Fruit fly (Drosophila melanogaster): ENCODE data around the gene CG10252.

CG10252 gene

dm6 chr3R:23675646-23676045, 20.4 kb downstream of the CG10252 start (continued):
- TF ChIP-seq CG1621 (tag; optimal IDR thresholded peaks at IDR 0.05) (no peak), CG16779 (tag; optimal IDR thresholded peaks at IDR 0.05) (no peak), achi (GFP tag; optimal IDR thresholded peaks at IDR 0.05) (peak; percentile 33), Lpt (GFP tag; optimal IDR thresholded peaks at IDR 0.05) (no peak), Sox15 (GFP tag; optimal IDR thresholded peaks at IDR 0.05) (no peak), CG11762 (GFP tag; optimal IDR thresholded peaks at IDR 0.05; ENCODE audit: insufficient read depth) (peak; percentile 10), fd59A (GFP tag; optimal IDR thresholded peaks at IDR 0.05) (no peak), topi (GFP tag; optimal IDR thresholded peaks at IDR 0.05) (no peak), Eip93F (GFP tag; optimal IDR thresholded peaks at IDR 0.05) (no peak), Eip78C (GFP tag) (peak; percentile 78), Gug (GFP tag; IDR thresholded peaks at IDR 0.05) (no peak), CG10669 (GFP tag; optimal IDR thresholded peaks at IDR 0.05) (no peak), acj6 (GFP tag; optimal IDR thresholded peaks at IDR 0.05) (no peak), CG11294 (GFP tag; IDR thresholded peaks at IDR 0.05) (no peak), CG31627 (GFP tag; optimal IDR thresholded peaks at IDR 0.05) (no peak), Blimp-1 (GFP tag; optimal IDR thresholded peaks at IDR 0.05) (no peak), spab (GFP tag; optimal IDR thresholded peaks at IDR 0.05) (no peak), CG9139 (GFP tag; optimal IDR thresholded peaks at IDR 0.05) (no peak), CG6854 (GFP tag; optimal IDR thresholded peaks at IDR 0.05) (no peak), Smox (GFP tag; optimal IDR thresholded peaks at IDR 0.05) (no peak), salr (GFP tag; optimal IDR thresholded peaks at IDR 0.05) (no peak), fd85E (GFP tag; optimal IDR thresholded peaks at IDR 0.05) (no peak), CG6163 (GFP tag; IDR thresholded peaks at IDR 0.05) (no peak), Hr38 (GFP tag; optimal IDR thresholded peaks at IDR 0.05) (no peak), CG10631 (GFP tag; optimal IDR thresholded peaks at IDR 0.05) (peak; percentile 36), ss (GFP tag; optimal IDR thresholded peaks at IDR 0.05) (no peak), CG3919 (GFP tag; optimal IDR thresholded peaks at IDR 0.05) (peak; percentile 42), eg (GFP tag; IDR thresholded peaks at IDR 0.05) (no peak; the same call in 2 of the 3 replicates), svp (GFP tag) (no peak), Hr4 (GFP tag; optimal IDR thresholded peaks at IDR 0.05) (peak; percentile 20), CG8119 (GFP tag; IDR thresholded peaks at IDR 0.05) (no peak), Hr39 (GFP tag; optimal IDR thresholded peaks at IDR 0.05) (no peak), CG4318 (GFP tag; optimal IDR thresholded peaks at IDR 0.05) (peak; percentile 47), CG6276 (GFP tag; optimal IDR thresholded peaks at IDR 0.05) (peak; percentile 24), OdsH (GFP tag; optimal IDR thresholded peaks at IDR 0.05) (peak; percentile 26)

DNA sequence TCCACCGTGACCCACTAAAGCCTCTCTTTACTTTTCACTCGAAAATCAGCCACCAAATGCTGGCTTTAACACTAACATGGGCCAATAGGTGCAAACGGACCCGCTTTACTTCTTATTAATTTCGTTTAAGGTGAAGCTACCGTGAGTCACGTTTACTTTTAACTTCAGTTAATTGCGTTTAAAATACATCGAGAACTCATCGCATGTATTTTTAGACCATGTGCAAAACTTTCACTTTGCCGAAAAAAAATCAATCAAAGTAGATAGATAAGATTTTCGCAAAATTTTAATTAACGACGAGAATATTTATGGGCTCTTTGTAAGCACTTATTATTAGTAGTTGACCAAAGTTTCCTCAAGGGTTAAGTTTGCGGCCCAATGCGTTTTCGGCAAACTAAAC, 21.7 kb downstream of the CG10252 start:
- TF ChIP-seq Smox (GFP tag; optimal IDR thresholded peaks at IDR 0.05) = peak; percentile 38
- TF ChIP-seq CG6163 (GFP tag; IDR thresholded peaks at IDR 0.05) = no peak
- peak; percentile 44 for TF ChIP-seq CG34406 (GFP tag; optimal IDR thresholded peaks at IDR 0.05)
- no peak for TF ChIP-seq Lpt (GFP tag; optimal IDR thresholded peaks at IDR 0.05)
- TF ChIP-seq ss (GFP tag; optimal IDR thresholded peaks at IDR 0.05) = no peak
- peak; percentile 86 for TF ChIP-seq Eip78C (GFP tag)
- no peak for TF ChIP-seq CG10669 (GFP tag; optimal IDR thresholded peaks at IDR 0.05)
- peak; percentile 42 for TF ChIP-seq CG6792 (GFP tag; optimal IDR thresholded peaks at IDR 0.05)
- TF ChIP-seq CG3032 (tag; optimal IDR thresholded peaks at IDR 0.05) = no peak
- no peak for TF ChIP-seq CG16779 (tag; optimal IDR thresholded peaks at IDR 0.05)
- peak; percentile 25 for TF ChIP-seq lz (GFP tag; optimal IDR thresholded peaks at IDR 0.05)
- no peak for TF ChIP-seq CG11762 (GFP tag; optimal IDR thresholded peaks at IDR 0.05; ENCODE audit: insufficient read depth)
- no peak for TF ChIP-seq CG7368 (GFP tag; optimal IDR thresholded peaks at IDR 0.05)
- peak; percentile 37 for TF ChIP-seq net (GFP tag; optimal IDR thresholded peaks at IDR 0.05)
- peak; percentile 35 for TF ChIP-seq pdm3 (GFP tag; optimal IDR thresholded peaks at IDR 0.05)
- peak; percentile 5 for TF ChIP-seq Hr39 (GFP tag; optimal IDR thresholded peaks at IDR 0.05)
- TF ChIP-seq Hr4 (GFP tag; optimal IDR thresholded peaks at IDR 0.05) = peak; percentile 37
- TF ChIP-seq Sox102F (GFP tag; optimal IDR thresholded peaks at IDR 0.05) = peak; percentile 42
- TF ChIP-seq fd85E (GFP tag; optimal IDR thresholded peaks at IDR 0.05) = no peak
- TF ChIP-seq CG32006 (GFP tag; optimal IDR thresholded peaks at IDR 0.05) = peak; percentile 58
- peak; percentile 24 for TF ChIP-seq dac (GFP tag; optimal IDR thresholded peaks at IDR 0.05)
- no peak for TF ChIP-seq CG11294 (GFP tag; IDR thresholded peaks at IDR 0.05)
- TF ChIP-seq svp (GFP tag) = peak; percentile 76
- peak; percentile 22 for TF ChIP-seq CG8632 (GFP tag; optimal IDR thresholded peaks at IDR 0.05)
- TF ChIP-seq cyc (GFP tag; optimal IDR thresholded peaks at IDR 0.05) = no peak
- TF ChIP-seq fkh (GFP tag; optimal IDR thresholded peaks at IDR 0.05) = no peak
- TF ChIP-seq Eip75B (GFP tag; optimal IDR thresholded peaks at IDR 0.05) = peak; percentile 55
- no peak for TF ChIP-seq CG1621 (tag; optimal IDR thresholded peaks at IDR 0.05)
- TF ChIP-seq Met (GFP tag; optimal IDR thresholded peaks at IDR 0.05) = peak; percentile 32
- no peak for TF ChIP-seq CG8319 (GFP tag; optimal IDR thresholded peaks at IDR 0.05)
- TF ChIP-seq eg (GFP tag; IDR thresholded peaks at IDR 0.05) = 0 out of 3 replicates have a peak, but pooled peaks have one; percentile 12
